Fruit fly (Drosophila melanogaster) whole organism, adult: Measurements from ENCODE around the gene chico.

Experiments used
- CG11617 ChIP-seq: fragments of 200-800 bp; sonication (Bioruptor generic); optimal IDR thresholded peaks from 2 replicates; lab custom pipeline; 2017; ENCODE audit warnings: mild to moderate bottlenecking, missing biosample characterization, missing genetic modification reagents, missing genetic modification characterization
- CG12768 ChIP-seq: fragments of 200-800 bp; sonication (Bioruptor generic); optimal IDR thresholded peaks from 2 replicates; lab custom pipeline; 2017; ENCODE audit warnings: missing biosample characterization, missing genetic modification characterization, mild to moderate bottlenecking, moderate library complexity, missing genetic modification reagents
- CG14711 ChIP-seq: fragments of 200-800 bp; sonication (Bioruptor generic); optimal IDR thresholded peaks from 2 replicates; lab custom pipeline; 2018; ENCODE audit warnings: missing biosample characterization, mild to moderate bottlenecking, missing genetic modification characterization, moderate library complexity
- CG1620 ChIP-seq: fragments of 200-800 bp; sonication (Bioruptor generic); optimal IDR thresholded peaks from 2 replicates; lab custom pipeline; 2016; ENCODE audit warnings: missing biosample characterization, missing genetic modification characterization
- CG33017 ChIP-seq: fragments of 200-800 bp; sonication (Bioruptor generic); optimal IDR thresholded peaks from 2 replicates; lab custom pipeline; 2018; ENCODE audit warnings: missing biosample characterization, mild to moderate bottlenecking, missing genetic modification characterization, moderate library complexity
- CG5204 ChIP-seq: fragments of 200-800 bp; sonication (Bioruptor generic); optimal IDR thresholded peaks from 2 replicates; lab custom pipeline; 2016; ENCODE audit warnings: missing biosample characterization, missing genetic modification characterization
- CG7045 ChIP-seq: fragments of 200-800 bp; sonication (Bioruptor generic); optimal IDR thresholded peaks from 2 replicates; lab custom pipeline; 2017; ENCODE audit warnings: missing biosample characterization, mild to moderate bottlenecking, missing genetic modification characterization
- CG7101 ChIP-seq: fragments of 200-800 bp; sonication (Bioruptor generic); optimal IDR thresholded peaks from 2 replicates; lab custom pipeline; 2018; ENCODE audit warnings: missing biosample characterization, mild to moderate bottlenecking, missing genetic modification characterization, moderate library complexity
- Clk ChIP-seq: fragments of 200-800 bp; sonication (Bioruptor generic); optimal IDR thresholded peaks from 2 replicates; lab custom pipeline; 2017; ENCODE audit warnings: missing biosample characterization, missing genetic modification characterization
- Crg-1 ChIP-seq: fragments of 200-800 bp; sonication (Bioruptor generic); optimal IDR thresholded peaks from 2 replicates; lab custom pipeline; 2016; ENCODE audit warnings: missing biosample characterization, missing genetic modification characterization
- Mnt ChIP-seq: fragments of 200-800 bp; sonication (Bioruptor generic); optimal IDR thresholded peaks from 2 replicates; lab custom pipeline; 2016; ENCODE audit warnings: missing biosample characterization, mild to moderate bottlenecking, missing genetic modification characterization
- bab1 ChIP-seq: fragments of 200-800 bp; sonication (Bioruptor generic); optimal IDR thresholded peaks from 3 replicates; lab custom pipeline; 2019; ENCODE audit warnings: missing biosample characterization, mild to moderate bottlenecking, missing genetic modification characterization, moderate library complexity
- cic ChIP-seq: fragments of 200-800 bp; sonication (Bioruptor generic); optimal IDR thresholded peaks from 2 replicates; lab custom pipeline; 2017; ENCODE audit warnings: missing biosample characterization, mild to moderate bottlenecking, missing genetic modification characterization, moderate library complexity
- cnc ChIP-seq, 2 experiments: fragments of >200 bp; optimal IDR thresholded peaks; 2 replicates each; lab custom pipeline; 2017
- kay ChIP-seq: fragments of 200-800 bp; sonication (Bioruptor generic); peaks from one replicate; lab custom pipeline; 2016; ENCODE audit warnings: missing biosample characterization, missing genetic modification characterization, borderline replicate concordance
- pad ChIP-seq: fragments of 200-800 bp; sonication (Bioruptor generic); optimal IDR thresholded peaks from 3 replicates; lab custom pipeline; 2017; ENCODE audit warnings: missing biosample characterization, missing genetic modification characterization, mild to moderate bottlenecking, moderate library complexity, missing genetic modification reagents
- tj ChIP-seq: fragments of 200-800 bp; sonication (Bioruptor generic); optimal IDR thresholded peaks from 3 replicates; lab custom pipeline; 2017; ENCODE audit warnings: missing biosample characterization, mild to moderate bottlenecking, missing genetic modification characterization, moderate library complexity
- toe ChIP-seq: fragments of 200-800 bp; sonication (Bioruptor generic); optimal IDR thresholded peaks from 2 replicates; lab custom pipeline; 2016; ENCODE audit warnings: missing biosample characterization, missing genetic modification characterization

The chico gene

DNA sequence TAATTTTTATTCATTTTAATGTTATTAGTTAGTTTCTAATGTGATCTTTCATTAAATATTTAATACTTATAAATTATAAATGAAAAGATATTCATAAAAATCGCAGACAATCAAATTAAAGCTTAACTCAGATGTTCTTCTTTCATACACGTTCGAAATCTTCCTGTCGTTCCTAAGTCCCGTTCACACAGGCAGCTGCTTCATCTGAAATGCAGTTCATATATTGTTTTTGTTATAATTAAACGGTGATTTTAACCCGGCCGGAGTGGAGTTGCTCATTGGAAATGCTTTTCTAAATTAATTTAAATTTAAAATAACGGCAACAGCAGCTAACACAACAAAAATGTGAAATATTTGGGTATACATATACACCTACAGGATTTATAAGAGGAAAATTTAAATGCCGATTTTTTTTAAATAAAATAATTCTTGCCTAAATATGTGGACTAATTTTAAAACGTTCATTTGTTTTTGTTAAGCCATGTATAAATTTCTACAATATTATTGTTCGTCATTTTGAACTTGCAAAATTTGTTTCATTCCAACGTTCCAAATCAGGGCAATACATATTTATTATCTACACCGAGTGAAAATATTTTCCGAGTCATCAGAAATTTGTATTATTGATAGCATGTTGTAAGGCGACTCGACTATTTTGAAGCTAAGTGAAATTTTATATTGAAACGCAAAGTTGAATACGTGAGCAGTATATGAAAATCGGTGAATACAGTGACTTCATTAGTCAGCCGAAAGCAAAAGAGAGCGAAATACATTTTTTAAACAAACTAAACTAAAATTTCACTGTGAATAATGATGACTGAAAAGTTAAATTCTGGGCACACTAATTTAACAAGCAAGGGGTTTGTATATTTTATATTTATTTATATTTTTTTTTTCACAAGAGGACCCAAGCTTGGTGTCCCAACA lies 7.9 kb downstream of the chico start, which contains the start of gene me31B:
TSS of gene me31B (plus strand) at position 616 of the 927 bp plus-strand sequence.
- no peak for TF ChIP-seq CG7045 (GFP tag; lab: Kevin White, UChicago)
- no peak for TF ChIP-seq pad (GFP tag; lab: Kevin White, UChicago)
- no peak for TF ChIP-seq CG11617 (GFP tag; lab: Kevin White, UChicago)
- TF ChIP-seq CG5204 (GFP tag; lab: Kevin White, UChicago), result no peak
- no peak for TF ChIP-seq CG1620 (GFP tag; lab: Kevin White, UChicago)
- TF ChIP-seq CG12768, result no peak
- TF ChIP-seq kay, result peak; percentile 70
- TF ChIP-seq tj (GFP tag; lab: Kevin White, UChicago), result peak; percentile 30
- TF ChIP-seq toe (GFP tag; lab: Kevin White, UChicago), result no peak

- TF ChIP-seq cic (GFP tag; lab: Kevin White, UChicago) (peak; percentile 72), CG33017 (no peak), pad (GFP tag; lab: Kevin White, UChicago) (peak; percentile 80), CG12768 (peak; percentile 35)
Measured at dm6 chr2L:10237725-10238446, 9.0 kb downstream of the chico start, which contains the start of gene mthl15. Gene mthl15 (minus strand): TSS chr2L:10238317.

DNA sequence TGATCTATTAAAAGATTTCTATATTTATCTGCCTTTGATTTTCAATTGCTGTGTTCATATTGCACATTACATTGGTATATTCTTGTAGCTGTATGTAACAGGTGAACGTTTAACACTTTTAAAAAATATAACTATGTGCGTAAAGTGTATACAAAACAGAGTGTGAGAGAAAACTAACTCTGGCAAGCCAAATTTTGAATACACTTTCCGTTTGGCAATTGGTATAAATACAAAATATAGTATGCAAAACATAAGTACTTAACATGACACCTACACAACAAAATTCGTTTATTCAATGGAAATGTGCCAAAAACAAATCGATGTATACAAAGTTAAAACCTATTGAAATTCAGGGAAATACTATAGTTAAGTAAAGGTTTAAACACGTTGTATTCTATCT lies 14.1 kb downstream of the chico start:
- no peak for TF ChIP-seq Crg-1 (GFP tag; lab: Kevin White, UChicago)
- TF ChIP-seq kay, result peak; percentile 91
- no peak for TF ChIP-seq bab1 (GFP tag; lab: Kevin White, UChicago)
- TF ChIP-seq CG14711 (tag; lab: Kevin White, UChicago), result no peak
- no peak for TF ChIP-seq Mnt
- TF ChIP-seq CG33017, result no peak
- TF ChIP-seq cic (GFP tag; lab: Kevin White, UChicago), result peak; percentile 46
- no peak for TF ChIP-seq CG7101 (tag; lab: Kevin White, UChicago)
- no peak for TF ChIP-seq Clk
- TF ChIP-seq cnc (optimal IDR thresholded peaks at IDR 0.05; lab: Kevin White, UChicago), result no peak
- TF ChIP-seq CG5204 (GFP tag; lab: Kevin White, UChicago), result no peak
- peak; percentile 29 for TF ChIP-seq CG11617 (GFP tag; lab: Kevin White, UChicago)

dm6 chr2L:10232152-10232816 lies 14.6 kb downstream of the chico start, which contains the start of gene eEF1delta:
Gene eEF1delta (plus strand): TSS chr2L:10232507.
- peak; percentile 47 for TF ChIP-seq CG11617 (GFP tag; lab: Kevin White, UChicago)
- peak in 1 of 2 experiments; percentile 3 for TF ChIP-seq cnc (optimal IDR thresholded peaks at IDR 0.05; lab: Kevin White, UChicago)
- TF ChIP-seq kay, result no peak
- TF ChIP-seq bab1 (GFP tag; lab: Kevin White, UChicago), result peak; percentile 18
- no peak for TF ChIP-seq Crg-1 (GFP tag; lab: Kevin White, UChicago)
- peak; percentile 68 for TF ChIP-seq Mnt

dm6 chr2L:10231510-10231909 lies 15.4 kb downstream of the chico start, which contains the start of gene ova:
Gene ova (minus strand): TSS chr2L:10231692.
- TF ChIP-seq Mnt, result no peak
- no peak for TF ChIP-seq bab1 (GFP tag; lab: Kevin White, UChicago)
- TF ChIP-seq CG33017, result no peak
- TF ChIP-seq CG14711 (tag; lab: Kevin White, UChicago), result no peak
- TF ChIP-seq tj (GFP tag; lab: Kevin White, UChicago), result no peak

DNA sequence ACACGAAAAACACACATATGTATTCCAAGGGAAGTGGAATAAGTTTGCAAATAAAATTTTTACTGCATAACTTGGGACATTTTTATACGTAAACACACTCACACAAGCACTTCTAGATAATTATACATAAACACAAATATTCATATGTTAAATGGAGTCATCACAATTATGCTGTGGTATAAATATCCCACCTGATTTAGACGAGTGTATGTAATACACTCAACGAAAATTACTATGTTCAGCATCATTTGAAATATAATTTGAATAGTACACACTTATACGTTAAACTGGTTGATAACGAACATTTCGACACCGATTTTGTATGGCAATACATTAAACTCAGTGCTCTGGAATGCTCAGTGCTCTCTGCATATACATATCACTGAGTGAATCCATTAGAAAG lies 15.8 kb downstream of the chico start:
- TF ChIP-seq cic (GFP tag; lab: Kevin White, UChicago) (no peak), tj (GFP tag; lab: Kevin White, UChicago) (no peak), bab1 (GFP tag; lab: Kevin White, UChicago) (peak; percentile 71), Mnt (no peak), CG11617 (GFP tag; lab: Kevin White, UChicago) (peak; percentile 2), CG12768 (no peak)

DNA sequence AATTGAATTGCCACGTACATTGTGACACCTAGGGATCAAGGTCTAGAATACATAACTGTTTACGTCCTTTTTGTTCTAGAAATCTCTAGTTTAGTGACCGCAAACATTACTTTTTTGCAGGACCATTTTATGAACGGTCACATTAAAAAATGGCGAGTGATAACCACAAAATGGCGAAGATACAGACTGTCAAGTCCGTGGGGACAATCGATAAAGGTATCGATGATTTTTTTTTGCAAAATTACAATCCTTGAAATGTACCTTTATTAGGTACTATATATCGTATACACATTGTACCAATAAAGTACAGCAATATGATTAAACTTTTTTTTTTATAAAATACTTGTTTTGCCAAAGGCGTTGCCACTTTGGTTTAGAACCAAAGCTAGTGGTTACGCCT lies 16.4 kb downstream of the chico start:
- TF ChIP-seq kay, result peak; percentile 84
- TF ChIP-seq CG7045 (GFP tag; lab: Kevin White, UChicago), result no peak
